Fruit fly (Drosophila melanogaster) S2 (cell line): ENCODE results near the gene Rad60.

Source experiments
- CG8478 ChIP-seq: fragments of >200 bp; optimal IDR thresholded peaks from 2 replicates; lab custom pipeline; 2018
- CTCF ChIP-seq, 2 experiments: fragments of >200 bp; optimal IDR thresholded peaks; 2 replicates each; lab custom pipeline; 2018

Rad60 gene

dm6 chr3R:23260569-23260968 is 9.3 kb upstream of the Rad60 start:
- TF ChIP-seq CG8478 (lab: Kevin White, UChicago) = no peak

DNA sequence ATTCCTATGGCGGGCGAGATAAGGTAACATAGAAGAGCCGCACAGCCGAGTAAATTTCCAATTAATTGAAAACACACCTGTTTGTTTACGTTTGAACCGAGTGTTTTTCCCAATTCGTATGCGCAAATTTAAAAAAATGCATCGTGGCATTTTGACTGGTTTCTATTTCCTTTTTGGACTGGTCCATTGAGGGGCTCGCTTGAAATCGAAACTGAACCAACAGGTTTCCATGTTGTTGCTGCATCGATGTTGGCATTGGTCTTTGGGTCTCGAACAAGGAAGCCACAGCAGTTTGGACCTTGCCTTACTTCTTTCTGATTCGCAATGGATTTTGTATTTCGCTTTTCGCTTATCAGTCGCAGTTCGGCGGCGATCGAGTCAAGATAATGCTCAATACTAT is 7.2 kb upstream of the Rad60 start:
- TF ChIP-seq CTCF (optimal IDR thresholded peaks at IDR 0.05; lab: Kevin White, UChicago) (no peak), CG8478 (lab: Kevin White, UChicago) (no peak)

- TF ChIP-seq CG8478 (lab: Kevin White, UChicago) (no peak), CTCF (optimal IDR thresholded peaks at IDR 0.05; lab: Kevin White, UChicago) (no peak)
Measured at dm6 chr3R:23257986-23258427, 6.7 kb upstream of the Rad60 start, which contains the start of the genes wda and Pex11c. Gene wda (minus strand): TSS chr3R:23258087. Gene Pex11c (plus strand): TSS chr3R:23258365.

DNA sequence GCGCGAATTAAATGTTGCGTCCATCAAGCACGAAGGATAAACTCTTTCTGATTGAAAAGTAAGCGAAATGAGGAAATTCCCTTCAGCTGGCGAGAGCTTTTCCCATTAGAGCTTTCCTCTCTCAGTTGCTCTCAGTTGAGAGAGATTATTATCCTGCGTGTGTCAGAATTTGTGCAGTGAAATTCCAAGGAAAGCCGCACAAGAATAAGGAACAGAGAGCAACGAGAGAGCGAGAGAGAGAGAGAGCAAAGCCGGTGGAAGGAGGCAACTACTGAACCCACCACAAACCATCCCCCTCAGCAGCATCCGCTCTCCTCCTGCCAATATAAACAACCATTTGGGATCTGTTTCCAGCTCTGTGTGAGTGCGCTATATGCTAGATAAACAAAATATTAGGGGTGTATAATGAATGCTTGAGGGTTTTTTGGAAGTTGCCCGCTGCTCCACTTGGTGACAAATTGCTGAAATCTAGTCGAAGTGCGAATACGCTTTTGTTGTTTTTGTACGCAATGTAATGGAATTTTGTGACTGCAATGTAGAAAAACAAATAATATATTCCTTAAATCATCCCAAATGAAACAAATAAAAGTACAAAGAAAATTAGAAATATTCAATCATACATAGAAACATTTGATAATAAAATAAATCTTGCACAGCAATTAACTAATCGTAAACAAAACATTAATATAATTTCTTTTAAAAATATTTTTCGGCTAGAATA is 2.3 kb downstream of the Rad60 start, which contains the start of gene CG4467:
Gene CG4467, minus strand, starts transcription at position 51 of the 721 bp plus-strand sequence.
- TF ChIP-seq CTCF (optimal IDR thresholded peaks at IDR 0.05; lab: Kevin White, UChicago) (no peak), CG8478 (lab: Kevin White, UChicago) (no peak)

dm6 chr3R:23239934-23240632 is 11.2 kb downstream of the Rad60 start:
- TF ChIP-seq CG8478 (lab: Kevin White, UChicago) (no peak), CTCF (optimal IDR thresholded peaks at IDR 0.05; lab: Kevin White, UChicago) (no peak)

DNA sequence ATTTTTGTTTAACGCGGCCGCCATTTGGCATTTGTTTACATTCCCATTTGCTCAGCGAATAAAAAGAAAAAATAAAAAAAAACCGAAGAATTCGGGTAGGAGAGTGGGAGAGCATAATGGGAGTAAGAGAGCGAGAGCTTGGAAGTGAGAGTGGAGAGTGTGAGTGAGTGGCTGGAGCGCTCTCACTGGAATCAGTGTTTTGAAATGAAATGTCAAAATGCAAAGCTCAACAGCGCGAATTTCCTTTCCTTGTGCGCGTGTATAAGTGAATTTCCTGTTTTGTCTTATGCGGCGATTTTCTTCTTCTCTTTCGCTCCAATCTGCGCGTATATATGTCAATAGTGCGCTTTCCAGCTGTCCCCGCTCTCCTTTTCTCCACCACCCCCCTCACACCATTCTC is 12.2 kb downstream of the Rad60 start:
- no peak for TF ChIP-seq CG8478 (lab: Kevin White, UChicago)
- TF ChIP-seq CTCF (optimal IDR thresholded peaks at IDR 0.05; lab: Kevin White, UChicago) = no peak

- TF ChIP-seq CTCF (optimal IDR thresholded peaks at IDR 0.05; lab: Kevin White, UChicago) (no peak), CG8478 (lab: Kevin White, UChicago) (no peak)
Measured at dm6 chr3R:23228605-23229264, 22.5 kb downstream of the Rad60 start.

- TF ChIP-seq CG8478 (lab: Kevin White, UChicago) = no peak
Measured at dm6 chr3R:23226521-23227039, 24.7 kb downstream of the Rad60 start, which contains the start of gene cnc. Gene cnc (minus strand): TSS chr3R:23226711.

dm6 chr3R:23225266-23225665 is 26.0 kb downstream of the Rad60 start:
- no peak for TF ChIP-seq CTCF (optimal IDR thresholded peaks at IDR 0.05; lab: Kevin White, UChicago)
- no peak for TF ChIP-seq CG8478 (lab: Kevin White, UChicago)

DNA sequence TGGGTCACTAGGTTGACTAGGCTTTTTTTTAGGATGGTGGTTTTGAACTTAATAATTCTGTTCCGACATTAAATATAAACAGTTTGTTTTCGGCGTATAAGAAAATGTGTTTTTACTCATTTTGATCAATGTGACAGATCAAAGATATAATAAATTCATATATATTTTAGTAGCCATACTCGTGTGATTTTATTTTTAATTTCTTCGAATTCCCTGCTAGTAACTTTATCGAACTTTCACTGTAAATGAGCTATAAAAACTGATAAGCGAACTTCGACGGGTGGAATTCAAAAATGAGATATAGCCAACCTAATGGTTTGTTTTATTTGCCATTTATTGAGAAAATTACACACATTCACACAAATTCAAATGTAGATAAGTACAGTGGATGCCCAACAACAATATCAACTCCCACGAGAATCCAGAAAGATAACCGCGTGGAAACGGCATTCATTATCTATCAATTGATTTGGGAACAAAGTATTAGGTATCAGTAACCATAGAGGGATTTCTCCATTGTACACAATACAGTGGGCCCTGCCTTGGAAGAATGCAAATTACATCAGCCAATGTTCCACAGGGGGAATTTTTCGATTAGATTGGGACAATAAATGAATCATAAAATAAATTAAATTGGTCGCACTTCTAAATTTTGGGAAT is 28.0 kb downstream of the Rad60 start:
- TF ChIP-seq CTCF (optimal IDR thresholded peaks at IDR 0.05; lab: Kevin White, UChicago) = no peak
- no peak for TF ChIP-seq CG8478 (lab: Kevin White, UChicago)

DNA sequence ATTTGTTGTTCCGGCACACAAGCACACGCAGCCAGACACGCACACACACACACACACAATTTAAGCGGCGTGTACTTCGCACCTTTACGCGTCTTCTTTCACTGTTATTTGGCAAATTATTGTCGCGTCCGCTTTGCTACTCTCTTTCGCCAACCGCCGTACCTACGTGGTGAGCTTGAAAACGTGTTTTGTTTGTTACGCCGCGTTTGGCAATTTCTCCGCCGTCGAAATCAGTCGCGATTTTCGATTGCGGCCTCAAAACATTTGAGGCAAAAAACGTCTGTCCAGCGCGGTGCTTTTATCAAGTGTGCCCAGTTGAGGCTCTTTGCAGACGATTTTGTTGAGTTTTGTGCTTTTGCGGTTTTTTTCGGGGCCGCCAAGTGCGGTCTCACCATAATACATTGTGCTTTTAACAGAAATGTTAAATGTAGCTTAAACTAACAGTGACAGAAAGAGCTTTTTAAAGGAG is 29.6 kb downstream of the Rad60 start:
- no peak for TF ChIP-seq CG8478 (lab: Kevin White, UChicago)
- no peak for TF ChIP-seq CTCF (optimal IDR thresholded peaks at IDR 0.05; lab: Kevin White, UChicago)

dm6 chr3R:23221003-23221679 is 30.1 kb downstream of the Rad60 start:
- no peak for TF ChIP-seq CG8478 (lab: Kevin White, UChicago)
- TF ChIP-seq CTCF (optimal IDR thresholded peaks at IDR 0.05; lab: Kevin White, UChicago) = no peak

DNA sequence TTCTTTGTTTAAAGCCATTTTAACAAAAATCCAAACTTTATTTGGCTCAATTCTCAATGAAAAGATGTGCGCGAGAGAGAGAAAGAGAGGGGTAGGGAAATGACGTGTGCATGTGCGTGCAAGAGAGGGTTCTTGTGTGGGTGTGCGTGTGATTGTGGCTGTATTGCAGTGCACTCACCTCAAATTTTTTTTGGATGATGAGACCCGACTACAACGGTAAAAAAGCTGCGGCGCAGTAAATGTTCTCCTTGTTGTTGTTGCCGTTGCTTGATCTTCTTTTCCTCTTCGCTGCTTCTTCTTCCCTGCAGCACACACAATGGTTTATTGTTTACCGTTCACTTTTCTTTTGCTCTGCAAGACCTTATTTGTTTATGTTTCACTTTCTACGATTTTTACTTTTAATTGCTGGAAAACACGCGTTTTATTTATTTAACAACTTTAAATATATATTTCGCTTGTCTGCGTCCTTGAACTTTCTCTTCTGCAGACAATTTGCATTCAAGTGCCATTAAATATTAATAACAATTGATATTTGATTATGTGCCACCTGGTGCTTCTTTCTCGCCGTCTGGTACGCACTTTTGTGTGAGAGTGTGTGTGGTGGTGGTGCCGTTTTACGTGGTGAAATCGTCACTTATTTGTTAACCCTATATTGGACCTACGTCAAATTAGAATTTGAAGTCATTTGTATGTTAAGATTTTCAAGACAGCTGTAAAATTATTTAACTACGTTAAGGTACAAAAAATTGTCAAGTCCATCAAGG is 30.9 kb downstream of the Rad60 start:
- TF ChIP-seq CG8478 (lab: Kevin White, UChicago) = no peak
- no peak for TF ChIP-seq CTCF (optimal IDR thresholded peaks at IDR 0.05; lab: Kevin White, UChicago)
